Worm (Caenorhabditis elegans) whole organism, late embryonic: ENCODE data around the gene kmo-1.
"Not testable (repeated sequence)": the region's sequence is repeated elsewhere in the genome, so short reads cannot be mapped to it uniquely, and the experiment has no call there.

ENCODE experiments used
- ceh-34 ChIP-seq: sonication (generic microtip); optimal IDR thresholded peaks from 2 replicates; lab custom pipeline; 2016; ENCODE audit warnings: mild to moderate bottlenecking, missing genetic modification characterization, missing compliant biosample characterization
- ceh-6 ChIP-seq: fragments of 200-800 bp; sonication (Bioruptor generic); optimal IDR thresholded peaks from 2 replicates; lab custom pipeline; 2018; ENCODE audit warnings: mild to moderate bottlenecking, missing genetic modification characterization, missing compliant biosample characterization
- ttx-3 ChIP-seq: sonication (generic microtip); optimal IDR thresholded peaks from 2 replicates; lab custom pipeline; 2016; ENCODE audit warnings: missing genetic modification reagents, missing genetic modification characterization, missing compliant biosample characterization

The kmo-1 gene

DNA sequence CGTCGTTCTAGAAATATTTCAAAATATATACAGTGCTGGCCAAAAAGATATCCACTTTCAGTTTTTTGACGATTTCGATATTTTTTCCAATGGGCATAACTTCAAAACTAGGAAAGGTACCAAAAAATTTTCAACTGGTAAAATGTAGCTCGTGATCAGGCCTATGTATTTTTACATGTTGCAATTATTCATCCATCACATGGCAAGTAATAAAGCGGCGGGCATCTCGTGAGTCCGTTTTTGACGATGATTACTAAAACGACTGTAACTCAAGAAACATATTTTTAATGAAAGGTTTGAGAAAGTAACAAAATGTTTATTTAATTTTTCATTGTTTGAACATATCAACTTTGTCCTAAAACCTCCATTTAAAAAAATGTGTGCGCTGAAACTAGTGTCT, 50.3 kb downstream of the kmo-1 start, which contains the start of gene F10C2.3:
F10C2.3 (plus strand) TSS at position 301 of the 400 bp plus-strand sequence.
- TF ChIP-seq ceh-34 (tag; lab: Kevin White, UChicago); ceh-6 (GFP tag; lab: Kevin White, UChicago); ttx-3: not testable (repeated sequence)
